Worm (Caenorhabditis elegans): ENCODE results near the gene hog-1.
A peak's percentile ranks its signal among the peaks of the same experiment; 100 is the strongest.

ce11 chrX:5819702-5820470 lies 34.2 kb downstream of the hog-1 start:
- TF ChIP-seq unc-39 (tag; optimal IDR thresholded peaks at IDR 0.05) (no peak), fos-1 (tag; optimal IDR thresholded peaks at IDR 0.05) (no peak), snpc-4 (tag; optimal IDR thresholded peaks at IDR 0.05) (no peak), dmd-4 (tag; optimal IDR thresholded peaks at IDR 0.05) (no peak), ceh-82 (tag; optimal IDR thresholded peaks at IDR 0.05) (no peak), zag-1 (tag; optimal IDR thresholded peaks at IDR 0.05) (peak; percentile 60), elt-3 (tag; optimal IDR thresholded peaks at IDR 0.05) (no peak), nhr-11 (tag; optimal IDR thresholded peaks at IDR 0.05) (no peak), skn-1 (tag; optimal IDR thresholded peaks at IDR 0.05) (no peak)
